Fruit fly (Drosophila melanogaster): ENCODE measurements around the gene msl-2.

Gene msl-2

dm6 chr2L:3476399-3477056, 10.6 kb upstream of the msl-2 start:
- TF ChIP-seq CG4496 (GFP tag; IDR thresholded peaks at IDR 0.05), result 0 out of 3 replicates have a peak, but pooled peaks have one; percentile 6
- no peak for TF ChIP-seq CG12605 (GFP tag; IDR thresholded peaks at IDR 0.05)

dm6 chr2L:3475948-3476347, 10.0 kb upstream of the msl-2 start:
- no peak for TF ChIP-seq CG15710 (tag; optimal IDR thresholded peaks at IDR 0.05)
- TF ChIP-seq CG4496 (GFP tag; IDR thresholded peaks at IDR 0.05), result no peak
- no peak for TF ChIP-seq CG14655 (GFP tag; optimal IDR thresholded peaks at IDR 0.05)
- TF ChIP-seq CG32121 (GFP tag; IDR thresholded peaks at IDR 0.05), result no peak

dm6 chr2L:3475168-3475567, 9.3 kb upstream of the msl-2 start:
- TF ChIP-seq CG15710 (tag; optimal IDR thresholded peaks at IDR 0.05) (peak; percentile 28), CG8159 (tag; optimal IDR thresholded peaks at IDR 0.05) (peak; percentile 36), EcR (GFP tag; optimal IDR thresholded peaks at IDR 0.05) (peak; percentile 70), Ets98B (GFP tag; IDR thresholded peaks at IDR 0.05) (no peak), Snoo (tag; optimal IDR thresholded peaks at IDR 0.05) (peak; percentile 22)

dm6 chr2L:3472242-3472641, 6.3 kb upstream of the msl-2 start, which contains the start of gene Pgant4:
Pgant4 (plus strand) TSS chr2L:3472603.
- TF ChIP-seq Ets98B (GFP tag; IDR thresholded peaks at IDR 0.05), result no peak
- no peak for TF ChIP-seq CG34367 (tag; optimal IDR thresholded peaks at IDR 0.05)
- TF ChIP-seq rn (GFP tag; IDR thresholded peaks at IDR 0.05), result 0 out of 2 replicates have a peak, but pooled peaks have one; percentile 37
- TF ChIP-seq Pif1B (GFP tag; optimal IDR thresholded peaks at IDR 0.05), result no peak
- no peak for TF ChIP-seq CG9948 (tag; optimal IDR thresholded peaks at IDR 0.05)
- TF ChIP-seq CG4496 (GFP tag; IDR thresholded peaks at IDR 0.05), result 0 out of 3 replicates have a peak, but pooled peaks have one; percentile 37
- TF ChIP-seq EcR (GFP tag; optimal IDR thresholded peaks at IDR 0.05), result no peak
- TF ChIP-seq D1 (tag; optimal IDR thresholded peaks at IDR 0.05), result no peak
- peak; percentile 39 for TF ChIP-seq Snoo (tag; optimal IDR thresholded peaks at IDR 0.05)

dm6 chr2L:3469869-3470268, 4.0 kb upstream of the msl-2 start, which contains the start of the genes Pif1 and CG31776:
Pif1 (minus strand) TSS chr2L:3470004.
CG31776 (plus strand) TSS chr2L:3470182.
- TF ChIP-seq D1 (tag; optimal IDR thresholded peaks at IDR 0.05) (no peak), CG14655 (GFP tag; optimal IDR thresholded peaks at IDR 0.05) (no peak), CG9948 (tag; optimal IDR thresholded peaks at IDR 0.05) (no peak), CG8159 (tag; optimal IDR thresholded peaks at IDR 0.05) (no peak), EcR (GFP tag; optimal IDR thresholded peaks at IDR 0.05) (no peak), gl (tag; optimal IDR thresholded peaks at IDR 0.05) (no peak), fd96Ca (GFP tag; IDR thresholded peaks at IDR 0.05) (no peak), Pif1B (GFP tag; optimal IDR thresholded peaks at IDR 0.05) (no peak), CG34367 (tag; optimal IDR thresholded peaks at IDR 0.05) (no peak), Ets98B (GFP tag; IDR thresholded peaks at IDR 0.05) (no peak), CG32121 (GFP tag; IDR thresholded peaks at IDR 0.05) (no peak), CG17806 (tag; optimal IDR thresholded peaks at IDR 0.05) (no peak), CG8301 (tag; optimal IDR thresholded peaks at IDR 0.05) (no peak), CG4496 (GFP tag; IDR thresholded peaks at IDR 0.05) (no peak), CG10348 (GFP tag; IDR thresholded peaks at IDR 0.05) (no peak), Pif1A (GFP tag; optimal IDR thresholded peaks at IDR 0.05) (no peak), Snoo (tag; optimal IDR thresholded peaks at IDR 0.05) (no peak), rn (GFP tag; IDR thresholded peaks at IDR 0.05) (no peak), CG15710 (tag; optimal IDR thresholded peaks at IDR 0.05) (no peak)

dm6 chr2L:3466846-3467245, 934 bp upstream of the msl-2 start:
- TF ChIP-seq D1 (tag; optimal IDR thresholded peaks at IDR 0.05) (no peak), CG34367 (tag; optimal IDR thresholded peaks at IDR 0.05) (no peak), CG9948 (tag; optimal IDR thresholded peaks at IDR 0.05) (no peak), EcR (GFP tag; optimal IDR thresholded peaks at IDR 0.05) (no peak), Pif1A (GFP tag; optimal IDR thresholded peaks at IDR 0.05) (no peak), Ets98B (GFP tag; IDR thresholded peaks at IDR 0.05) (no peak), CG13204 (GFP tag; optimal IDR thresholded peaks at IDR 0.05) (no peak), rn (GFP tag; IDR thresholded peaks at IDR 0.05) (no peak), Snoo (tag; optimal IDR thresholded peaks at IDR 0.05) (no peak), Pif1B (GFP tag; optimal IDR thresholded peaks at IDR 0.05) (no peak), gl (tag; optimal IDR thresholded peaks at IDR 0.05) (no peak), CG17806 (tag; optimal IDR thresholded peaks at IDR 0.05) (no peak), CG8159 (tag; optimal IDR thresholded peaks at IDR 0.05) (no peak), CG8301 (tag; optimal IDR thresholded peaks at IDR 0.05) (no peak), CG4496 (GFP tag; IDR thresholded peaks at IDR 0.05) (no peak), fd96Ca (GFP tag; IDR thresholded peaks at IDR 0.05) (no peak), CG14655 (GFP tag; optimal IDR thresholded peaks at IDR 0.05) (no peak), CG32121 (GFP tag; IDR thresholded peaks at IDR 0.05) (no peak), CG15710 (tag; optimal IDR thresholded peaks at IDR 0.05) (no peak)

- no peak for TF ChIP-seq CG32121 (GFP tag; IDR thresholded peaks at IDR 0.05)
- no peak for TF ChIP-seq Snoo (tag; optimal IDR thresholded peaks at IDR 0.05)
- TF ChIP-seq Pif1A (GFP tag; optimal IDR thresholded peaks at IDR 0.05), result no peak
- TF ChIP-seq rn (GFP tag; IDR thresholded peaks at IDR 0.05), result no peak
- TF ChIP-seq fd96Ca (GFP tag; IDR thresholded peaks at IDR 0.05), result peak; percentile 56; the same call in 1 of the 3 replicates
- no peak for TF ChIP-seq CG13204 (GFP tag; optimal IDR thresholded peaks at IDR 0.05)
Measured at dm6 chr2L:3465426-3465825, 486 bp downstream of the msl-2 start.
